Fruit fly (Drosophila melanogaster): Measurements from ENCODE around the gene CG14810.
A peak's percentile ranks its signal among the peaks of the same experiment; 100 is the strongest.

Gene CG14810

DNA sequence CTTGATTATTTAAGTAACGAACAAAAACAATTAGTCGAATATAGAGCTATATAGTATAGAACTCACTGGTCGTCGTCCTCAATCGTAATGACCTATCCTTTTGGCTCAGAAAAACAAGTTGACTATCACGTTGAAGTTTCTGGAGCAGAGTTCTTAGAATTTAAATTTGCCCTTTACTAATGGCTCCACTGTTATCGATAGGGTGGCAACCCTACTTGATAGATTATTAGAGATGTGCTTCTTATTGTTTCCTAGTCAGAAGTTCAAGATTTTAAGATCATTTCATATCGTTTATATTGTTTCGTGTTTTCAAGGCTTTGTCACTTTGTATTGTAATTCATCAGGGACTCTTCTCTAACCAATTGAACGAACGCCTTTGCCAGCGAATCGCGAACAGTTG is at the start of gene CG14810:
Gene CG14810, minus strand, starts transcription at position 101 of the 400 bp plus-strand sequence.
- TF ChIP-seq D1 (tag; optimal IDR thresholded peaks at IDR 0.05) (no peak), Pif1A (GFP tag; optimal IDR thresholded peaks at IDR 0.05) (no peak), CG8159 (tag; optimal IDR thresholded peaks at IDR 0.05) (no peak), EcR (GFP tag; optimal IDR thresholded peaks at IDR 0.05) (no peak), Snoo (tag; optimal IDR thresholded peaks at IDR 0.05) (no peak), rn (GFP tag; IDR thresholded peaks at IDR 0.05) (no peak), Pif1B (GFP tag; optimal IDR thresholded peaks at IDR 0.05) (no peak), CG14655 (GFP tag; optimal IDR thresholded peaks at IDR 0.05) (no peak), CG9948 (tag; optimal IDR thresholded peaks at IDR 0.05) (no peak), gl (tag; optimal IDR thresholded peaks at IDR 0.05) (no peak), CG17806 (tag; optimal IDR thresholded peaks at IDR 0.05) (no peak), CG12605 (GFP tag; IDR thresholded peaks at IDR 0.05) (no peak), CG4496 (GFP tag; IDR thresholded peaks at IDR 0.05) (no peak)

dm6 chrX:1868586-1869111 is 48.5 kb upstream of the CG14810 start, which contains the start of the genes CG14803 and Pex5:
CG14803 (plus strand) TSS chrX:1868870.
Pex5 (minus strand) TSS chrX:1869061.
- TF ChIP-seq Pif1B (GFP tag; optimal IDR thresholded peaks at IDR 0.05) (no peak), CG12605 (GFP tag; IDR thresholded peaks at IDR 0.05) (no peak), Ets98B (GFP tag; IDR thresholded peaks at IDR 0.05) (peak; percentile 29; the same call in 1 of the 2 replicates)

dm6 chrX:1865673-1866072 is 45.5 kb upstream of the CG14810 start, which contains the start of the genes Gcna and MED18:
Gcna (minus strand) TSS chrX:1865835.
MED18 (plus strand) TSS chrX:1865909.
- TF ChIP-seq CG15710 (tag; optimal IDR thresholded peaks at IDR 0.05) = no peak
- no peak for TF ChIP-seq D1 (tag; optimal IDR thresholded peaks at IDR 0.05)
- no peak for TF ChIP-seq Pif1A (GFP tag; optimal IDR thresholded peaks at IDR 0.05)
- no peak for TF ChIP-seq CG10348 (GFP tag; IDR thresholded peaks at IDR 0.05)
- no peak for TF ChIP-seq CG4496 (GFP tag; IDR thresholded peaks at IDR 0.05)
- TF ChIP-seq EcR (GFP tag; optimal IDR thresholded peaks at IDR 0.05) = no peak
- no peak for TF ChIP-seq CG34367 (tag; optimal IDR thresholded peaks at IDR 0.05)
- TF ChIP-seq gl (tag; optimal IDR thresholded peaks at IDR 0.05) = no peak
- TF ChIP-seq CG8159 (tag; optimal IDR thresholded peaks at IDR 0.05) = no peak
- TF ChIP-seq CG9948 (tag; optimal IDR thresholded peaks at IDR 0.05) = no peak
- TF ChIP-seq Ets98B (GFP tag; IDR thresholded peaks at IDR 0.05) = no peak

DNA sequence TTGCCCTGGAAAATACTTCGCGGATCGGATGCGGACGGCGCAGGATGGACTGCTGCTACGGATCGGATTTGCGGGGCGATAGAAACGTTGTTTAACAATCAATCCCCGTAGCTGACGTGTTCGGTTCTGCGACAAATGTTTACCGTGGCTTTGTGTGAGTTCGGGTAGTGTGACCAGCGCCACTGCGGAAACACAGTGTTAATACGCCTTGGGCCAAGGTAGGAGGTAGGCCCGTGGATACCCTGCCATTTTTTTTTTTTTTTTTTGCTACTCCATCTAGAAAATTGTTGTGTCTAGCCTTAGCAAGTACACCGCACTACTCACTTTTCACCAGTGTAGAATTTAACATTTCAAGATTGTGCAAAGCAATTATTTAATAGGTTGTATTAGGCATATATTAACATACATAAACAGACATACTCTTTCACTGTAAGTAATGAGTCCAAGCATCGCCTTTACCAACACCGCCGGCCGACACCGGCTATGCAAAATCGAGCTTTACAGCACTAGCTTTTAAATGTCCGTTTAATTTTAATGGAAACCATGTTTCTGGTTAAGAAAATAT is 41.6 kb upstream of the CG14810 start, which contains the start of gene deltaCOP:
Gene deltaCOP, minus strand, starts transcription at position 171 of the 565 bp plus-strand sequence.
- TF ChIP-seq CG15710 (tag; optimal IDR thresholded peaks at IDR 0.05) = peak; percentile 75
- peak; percentile 47; the same call in 1 of the 2 replicates for TF ChIP-seq rn (GFP tag; IDR thresholded peaks at IDR 0.05)
- TF ChIP-seq CG9948 (tag; optimal IDR thresholded peaks at IDR 0.05) = peak; percentile 63
- no peak for TF ChIP-seq CG8159 (tag; optimal IDR thresholded peaks at IDR 0.05)
- TF ChIP-seq CG32121 (GFP tag; IDR thresholded peaks at IDR 0.05) = peak; percentile 70
- TF ChIP-seq CG13204 (GFP tag; optimal IDR thresholded peaks at IDR 0.05) = no peak
- TF ChIP-seq Ets98B (GFP tag; IDR thresholded peaks at IDR 0.05) = peak; percentile 75
- TF ChIP-seq CG12605 (GFP tag; IDR thresholded peaks at IDR 0.05) = peak; percentile 52; the same call in 1 of the 2 replicates
- TF ChIP-seq CG10348 (GFP tag; IDR thresholded peaks at IDR 0.05) = peak; percentile 57
- no peak for TF ChIP-seq CG8301 (tag; optimal IDR thresholded peaks at IDR 0.05)
- TF ChIP-seq gl (tag; optimal IDR thresholded peaks at IDR 0.05) = peak; percentile 43
- TF ChIP-seq CG4496 (GFP tag; IDR thresholded peaks at IDR 0.05) = peak; percentile 69; the same call in 2 of the 3 replicates
- TF ChIP-seq Pif1A (GFP tag; optimal IDR thresholded peaks at IDR 0.05) = no peak
- TF ChIP-seq Pif1B (GFP tag; optimal IDR thresholded peaks at IDR 0.05) = no peak
- TF ChIP-seq Snoo (tag; optimal IDR thresholded peaks at IDR 0.05) = peak; percentile 76
- no peak for TF ChIP-seq D1 (tag; optimal IDR thresholded peaks at IDR 0.05)
- no peak for TF ChIP-seq CG34367 (tag; optimal IDR thresholded peaks at IDR 0.05)
- peak; percentile 86 for TF ChIP-seq fd96Ca (GFP tag; IDR thresholded peaks at IDR 0.05)
- TF ChIP-seq CG17806 (tag; optimal IDR thresholded peaks at IDR 0.05) = peak; percentile 54
- no peak for TF ChIP-seq CG14655 (GFP tag; optimal IDR thresholded peaks at IDR 0.05)
- peak; percentile 15 for TF ChIP-seq EcR (GFP tag; optimal IDR thresholded peaks at IDR 0.05)

dm6 chrX:1858867-1859266 is 38.7 kb upstream of the CG14810 start, which contains the start of gene Lamtor5:
Lamtor5 (minus strand) TSS chrX:1858971.
- TF ChIP-seq CG8301 (tag; optimal IDR thresholded peaks at IDR 0.05) (peak; percentile 52), gl (tag; optimal IDR thresholded peaks at IDR 0.05) (no peak), Pif1B (GFP tag; optimal IDR thresholded peaks at IDR 0.05) (peak; percentile 55), rn (GFP tag; IDR thresholded peaks at IDR 0.05) (no peak), Snoo (tag; optimal IDR thresholded peaks at IDR 0.05) (peak; percentile 30), CG8159 (tag; optimal IDR thresholded peaks at IDR 0.05) (peak; percentile 51), CG32121 (GFP tag; IDR thresholded peaks at IDR 0.05) (peak; percentile 33; the same call in 1 of the 2 replicates), D1 (tag; optimal IDR thresholded peaks at IDR 0.05) (no peak), CG14655 (GFP tag; optimal IDR thresholded peaks at IDR 0.05) (no peak), Ets98B (GFP tag; IDR thresholded peaks at IDR 0.05) (peak; percentile 11; the same call in 1 of the 2 replicates), EcR (GFP tag; optimal IDR thresholded peaks at IDR 0.05) (no peak), CG34367 (tag; optimal IDR thresholded peaks at IDR 0.05) (peak; percentile 20), CG12605 (GFP tag; IDR thresholded peaks at IDR 0.05) (no peak), Pif1A (GFP tag; optimal IDR thresholded peaks at IDR 0.05) (no peak), CG15710 (tag; optimal IDR thresholded peaks at IDR 0.05) (peak; percentile 28), CG13204 (GFP tag; optimal IDR thresholded peaks at IDR 0.05) (no peak), CG4496 (GFP tag; IDR thresholded peaks at IDR 0.05) (peak; percentile 66), CG9948 (tag; optimal IDR thresholded peaks at IDR 0.05) (peak; percentile 27), CG17806 (tag; optimal IDR thresholded peaks at IDR 0.05) (peak; percentile 29), fd96Ca (GFP tag; IDR thresholded peaks at IDR 0.05) (peak; percentile 53; the same call in 2 of the 3 replicates), CG10348 (GFP tag; IDR thresholded peaks at IDR 0.05) (no peak)

Measured in whole organism, pupa.